Fruit fly (Drosophila melanogaster) S2 (cell line): ENCODE measurements around the gene Ugt36A1.

Experiments
- CG8478 ChIP-seq: fragments of >200 bp; optimal IDR thresholded peaks from 2 replicates; lab custom pipeline; 2018
- CTCF ChIP-seq, 2 experiments: fragments of >200 bp; optimal IDR thresholded peaks; 2 replicates each; lab custom pipeline; 2018

Ugt36A1 gene

dm6 chr2L:3646041-3646440 lies 27.1 kb downstream of the Ugt36A1 start:
- no peak for TF ChIP-seq CG8478 (lab: Kevin White, UChicago)
- TF ChIP-seq CTCF (optimal IDR thresholded peaks at IDR 0.05; lab: Kevin White, UChicago): no peak

dm6 chr2L:3647521-3648172 lies 28.8 kb downstream of the Ugt36A1 start:
- TF ChIP-seq CG8478 (lab: Kevin White, UChicago) (no peak), CTCF (optimal IDR thresholded peaks at IDR 0.05; lab: Kevin White, UChicago) (no peak)

- TF ChIP-seq CTCF (optimal IDR thresholded peaks at IDR 0.05; lab: Kevin White, UChicago) (no peak), CG8478 (lab: Kevin White, UChicago) (no peak)
Measured at dm6 chr2L:3648173-3648972, 29.5 kb downstream of the Ugt36A1 start.

dm6 chr2L:3654956-3655618 lies 36.2 kb downstream of the Ugt36A1 start:
- no peak for TF ChIP-seq CG8478 (lab: Kevin White, UChicago)
- TF ChIP-seq CTCF (optimal IDR thresholded peaks at IDR 0.05; lab: Kevin White, UChicago): no peak

dm6 chr2L:3655698-3656105 lies 36.8 kb downstream of the Ugt36A1 start:
- no peak for TF ChIP-seq CTCF (optimal IDR thresholded peaks at IDR 0.05; lab: Kevin White, UChicago)
- TF ChIP-seq CG8478 (lab: Kevin White, UChicago): no peak

dm6 chr2L:3656667-3657066 lies 37.8 kb downstream of the Ugt36A1 start, which contains the start of gene for:
Gene for, minus strand, starts transcription at chr2L:3656953.
- TF ChIP-seq CG8478 (lab: Kevin White, UChicago) (no peak), CTCF (optimal IDR thresholded peaks at IDR 0.05; lab: Kevin White, UChicago) (no peak)

- TF ChIP-seq CTCF (optimal IDR thresholded peaks at IDR 0.05; lab: Kevin White, UChicago) (peak; percentile 98 to 99), CG8478 (lab: Kevin White, UChicago) (no peak)
Measured at dm6 chr2L:3657349-3658142, 38.6 kb downstream of the Ugt36A1 start.

dm6 chr2L:3662307-3662795 lies 43.5 kb downstream of the Ugt36A1 start, which contains the start of gene Drgx:
Gene Drgx, plus strand, starts transcription at chr2L:3662745.
- TF ChIP-seq CG8478 (lab: Kevin White, UChicago): no peak
- peak in 1 of 2 experiments; percentile 18 for TF ChIP-seq CTCF (optimal IDR thresholded peaks at IDR 0.05; lab: Kevin White, UChicago)

dm6 chr2L:3668451-3668850 lies 49.6 kb downstream of the Ugt36A1 start, which contains the start of gene Sfp24Ba:
Gene Sfp24Ba, minus strand, starts transcription at chr2L:3668551.
- TF ChIP-seq CTCF (optimal IDR thresholded peaks at IDR 0.05; lab: Kevin White, UChicago) (no peak), CG8478 (lab: Kevin White, UChicago) (no peak)

- no peak for TF ChIP-seq CTCF (optimal IDR thresholded peaks at IDR 0.05; lab: Kevin White, UChicago)
- no peak for TF ChIP-seq CG8478 (lab: Kevin White, UChicago)
Measured at dm6 chr2L:3669034-3669433, 50.1 kb downstream of the Ugt36A1 start, which contains the start of gene Sfp24Bd. Gene Sfp24Bd, minus strand, starts transcription at chr2L:3669134.

- TF ChIP-seq CTCF (optimal IDR thresholded peaks at IDR 0.05; lab: Kevin White, UChicago) (no peak), CG8478 (lab: Kevin White, UChicago) (no peak)
Measured at dm6 chr2L:3669675-3670074, 50.8 kb downstream of the Ugt36A1 start, which contains the start of gene Sfp24Bb. Gene Sfp24Bb, minus strand, starts transcription at chr2L:3669775.

- TF ChIP-seq CTCF (optimal IDR thresholded peaks at IDR 0.05; lab: Kevin White, UChicago) (no peak), CG8478 (lab: Kevin White, UChicago) (no peak)
Measured at dm6 chr2L:3670481-3670880, 51.6 kb downstream of the Ugt36A1 start, which contains the start of gene Sfp24Bc. Gene Sfp24Bc, minus strand, starts transcription at chr2L:3670581.
